Fruit fly (Drosophila melanogaster): Measurements from ENCODE around the gene CG11294.
A peak's percentile ranks its signal among the peaks of the same experiment; 100 is the strongest.

The CG11294 gene

dm6 chrX:8693520-8693919 lies at the start of gene CG11294:
TSS of gene CG11294 (minus strand) at chrX:8693620.
- no peak for TF ChIP-seq noc (tag; optimal IDR thresholded peaks at IDR 0.05)

dm6 chrX:8732379-8732778 lies 39.0 kb upstream of the CG11294 start:
- TF ChIP-seq noc (tag; optimal IDR thresholded peaks at IDR 0.05): no peak

- TF ChIP-seq noc (tag; optimal IDR thresholded peaks at IDR 0.05): no peak
Measured at dm6 chrX:8731464-8731863, 38.0 kb upstream of the CG11294 start.

dm6 chrX:8730306-8730705 lies 36.9 kb upstream of the CG11294 start:
- no peak for TF ChIP-seq noc (tag; optimal IDR thresholded peaks at IDR 0.05)

- no peak for TF ChIP-seq noc (tag; optimal IDR thresholded peaks at IDR 0.05)
Measured at dm6 chrX:8728030-8728429, 34.6 kb upstream of the CG11294 start.

- no peak for TF ChIP-seq noc (tag; optimal IDR thresholded peaks at IDR 0.05)
Measured at dm6 chrX:8726816-8727215, 33.4 kb upstream of the CG11294 start.

dm6 chrX:8725238-8725637 lies 31.8 kb upstream of the CG11294 start:
- TF ChIP-seq noc (tag; optimal IDR thresholded peaks at IDR 0.05): no peak

- TF ChIP-seq noc (tag; optimal IDR thresholded peaks at IDR 0.05): no peak
Measured at dm6 chrX:8724815-8725214, 31.4 kb upstream of the CG11294 start.

dm6 chrX:8723393-8723987 lies 30.1 kb upstream of the CG11294 start:
- no peak for TF ChIP-seq noc (tag; optimal IDR thresholded peaks at IDR 0.05)

dm6 chrX:8721501-8721900 lies 28.1 kb upstream of the CG11294 start:
- TF ChIP-seq noc (tag; optimal IDR thresholded peaks at IDR 0.05): no peak

- TF ChIP-seq noc (tag; optimal IDR thresholded peaks at IDR 0.05): no peak
Measured at dm6 chrX:8720213-8720612, 26.8 kb upstream of the CG11294 start, which contains the start of gene CG1789. TSS of gene CG1789 (plus strand) at chrX:8720520.

- peak; percentile 89 for TF ChIP-seq noc (tag; optimal IDR thresholded peaks at IDR 0.05)
Measured at dm6 chrX:8714064-8715046, 20.9 kb upstream of the CG11294 start, which contains the start of the genes CG2004 and CG1785. TSS of gene CG2004 (minus strand) at chrX:8714924. TSS of gene CG1785 (plus strand) at chrX:8714936.

dm6 chrX:8709234-8709843 lies 15.9 kb upstream of the CG11294 start, which contains the start of gene Hexo2:
TSS of gene Hexo2 (plus strand) at chrX:8709652.
- peak; percentile 17 for TF ChIP-seq noc (tag; optimal IDR thresholded peaks at IDR 0.05)

dm6 chrX:8696106-8696595 lies 2.7 kb upstream of the CG11294 start:
- TF ChIP-seq noc (tag; optimal IDR thresholded peaks at IDR 0.05): no peak

dm6 chrX:8694823-8695492 lies 1.5 kb upstream of the CG11294 start:
- no peak for TF ChIP-seq noc (tag; optimal IDR thresholded peaks at IDR 0.05)
